Fruit fly (Drosophila melanogaster) whole organism: ENCODE results near the gene CG14657.
A peak's percentile ranks its signal among the peaks of the same experiment; 100 is the strongest.

ENCODE experiments used
- CG8478 ChIP-seq: fragments of >200 bp; optimal IDR thresholded peaks from 2 replicates; lab custom pipeline; 2018; ENCODE audit warnings: inconsistent platforms
- Dll ChIP-seq: fragments of >200 bp; optimal IDR thresholded peaks from 2 replicates; lab custom pipeline; 2017
- EcR ChIP-seq, 2 experiments: fragments of >200 bp; optimal IDR thresholded peaks; 2 replicates each; lab custom pipeline; 2017; ENCODE audit warnings: missing biosample characterization in 2 of 2, missing genetic modification characterization in 2 of 2, missing genetic modification reagents in 2 of 2
- pan ChIP-seq: fragments of >200 bp; optimal IDR thresholded peaks from 2 replicates; lab custom pipeline; 2017
- psq ChIP-seq: fragments of >200 bp; optimal IDR thresholded peaks from 2 replicates; lab custom pipeline; 2017
- usp ChIP-seq: fragments of >200 bp; optimal IDR thresholded peaks from 2 replicates; lab custom pipeline; 2017; ENCODE audit warnings: missing biosample characterization, missing genetic modification characterization, mixed read lengths

The CG14657 gene

DNA sequence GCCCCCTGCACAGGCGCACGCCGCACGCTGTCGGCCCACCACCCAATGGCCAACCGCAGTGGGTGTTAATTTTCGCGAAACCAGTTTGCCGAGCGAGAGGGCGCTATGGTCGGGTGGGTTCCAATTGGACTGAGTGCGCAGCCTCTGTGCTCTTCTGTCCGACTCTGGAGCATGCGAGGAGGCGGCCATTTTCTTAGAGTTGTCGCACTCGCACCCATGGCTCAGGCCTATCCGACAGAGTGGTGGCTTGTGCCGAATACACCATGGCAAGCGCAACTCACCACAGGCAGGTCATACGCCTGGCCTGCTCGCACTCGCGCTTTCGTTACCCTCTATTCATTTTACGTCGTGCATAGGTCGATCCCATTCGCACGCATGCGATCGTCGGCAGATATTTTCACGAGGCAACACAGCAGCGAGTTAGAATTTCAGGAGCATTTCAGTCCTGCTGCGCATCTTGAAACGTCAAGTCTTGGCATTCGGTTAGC, 31.2 kb upstream of the CG14657 start, which contains the start of gene opa:
Gene opa (plus strand): TSS at position 441 of the 488 bp plus-strand sequence.
- TF ChIP-seq Dll (lab: Kevin White, UChicago), result peak; percentile 65
- no peak for TF ChIP-seq usp
- TF ChIP-seq CG8478 (lab: Kevin White, UChicago), result peak; percentile 99

DNA sequence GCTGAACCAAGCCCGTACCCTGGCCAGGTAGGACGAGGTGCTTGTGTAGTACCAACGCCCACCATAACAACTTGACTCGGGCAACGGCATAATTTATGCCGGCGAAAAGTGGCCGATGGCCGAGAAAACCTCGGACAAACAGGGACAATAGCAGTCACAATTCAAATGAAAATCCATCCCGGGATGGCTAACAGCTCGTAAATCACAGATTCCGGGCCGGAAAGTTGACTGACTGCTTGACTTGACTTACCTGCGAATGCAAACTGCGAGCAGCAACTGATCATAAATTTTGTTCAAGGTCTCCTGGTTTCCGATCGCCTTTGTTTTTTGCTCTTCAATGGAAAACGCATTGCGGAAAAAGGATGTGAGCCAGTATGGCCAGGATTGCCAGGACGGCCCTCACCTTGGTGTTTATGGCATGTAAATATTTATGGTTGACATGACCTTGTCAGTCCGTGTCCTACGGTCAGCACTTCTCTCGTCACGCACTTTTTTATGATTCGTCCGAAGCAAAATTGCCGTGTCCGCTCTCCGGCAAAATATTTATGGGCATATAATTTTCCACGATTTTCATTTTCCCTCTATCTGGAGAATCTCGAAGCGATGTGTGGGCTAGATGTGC, 27.9 kb upstream of the CG14657 start:
- TF ChIP-seq EcR (GFP tag; optimal IDR thresholded peaks at IDR 0.05; lab: Kevin White, UChicago) (no peak), Dll (lab: Kevin White, UChicago) (no peak), usp (no peak), CG8478 (lab: Kevin White, UChicago) (no peak)

DNA sequence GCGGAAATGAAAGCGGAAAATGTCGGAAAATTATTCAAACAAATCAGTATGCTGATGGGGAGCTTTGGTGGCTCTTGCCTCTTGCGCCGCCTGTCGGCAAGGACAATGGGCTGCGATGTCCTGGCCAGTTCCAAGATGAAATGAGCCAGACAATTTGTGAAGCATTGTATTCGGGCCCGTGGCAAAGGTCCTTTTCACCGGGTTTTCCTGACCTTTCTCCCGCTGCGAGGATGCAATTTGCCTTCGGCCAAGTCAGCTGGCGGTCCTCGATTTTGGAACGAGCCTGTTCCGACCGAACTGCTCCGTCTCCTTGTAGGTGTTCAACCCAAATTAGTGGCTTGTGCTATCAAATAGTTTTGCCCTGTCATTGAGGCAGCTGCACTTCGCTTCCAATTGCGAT, 26.2 kb upstream of the CG14657 start:
- no peak for TF ChIP-seq CG8478 (lab: Kevin White, UChicago)
- TF ChIP-seq psq (lab: Kevin White, UChicago), result no peak
- no peak for TF ChIP-seq pan (lab: Kevin White, UChicago)

DNA sequence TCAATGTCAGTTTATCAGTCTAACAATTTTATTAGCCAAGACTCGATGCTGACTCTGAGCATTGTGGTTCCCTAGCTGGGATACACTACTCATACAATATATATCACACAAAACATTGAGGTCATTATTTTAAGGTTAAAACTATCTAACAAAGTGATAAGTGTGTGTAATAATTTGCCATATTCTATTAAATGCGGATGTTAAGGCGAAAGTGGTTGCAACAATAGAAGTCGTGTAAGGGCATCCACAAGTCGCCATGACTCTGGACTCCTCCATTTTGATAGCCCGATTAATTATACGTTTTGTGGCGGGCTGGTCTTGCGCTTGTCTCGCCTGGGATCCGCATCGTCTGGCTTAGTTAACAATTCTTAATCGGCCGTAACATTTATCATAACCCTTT, 25.6 kb upstream of the CG14657 start:
- TF ChIP-seq psq (lab: Kevin White, UChicago), result no peak
- TF ChIP-seq CG8478 (lab: Kevin White, UChicago), result no peak
- no peak for TF ChIP-seq pan (lab: Kevin White, UChicago)
- no peak for TF ChIP-seq Dll (lab: Kevin White, UChicago)
- TF ChIP-seq usp, result no peak
- no peak for TF ChIP-seq EcR (GFP tag; optimal IDR thresholded peaks at IDR 0.05; lab: Kevin White, UChicago)

DNA sequence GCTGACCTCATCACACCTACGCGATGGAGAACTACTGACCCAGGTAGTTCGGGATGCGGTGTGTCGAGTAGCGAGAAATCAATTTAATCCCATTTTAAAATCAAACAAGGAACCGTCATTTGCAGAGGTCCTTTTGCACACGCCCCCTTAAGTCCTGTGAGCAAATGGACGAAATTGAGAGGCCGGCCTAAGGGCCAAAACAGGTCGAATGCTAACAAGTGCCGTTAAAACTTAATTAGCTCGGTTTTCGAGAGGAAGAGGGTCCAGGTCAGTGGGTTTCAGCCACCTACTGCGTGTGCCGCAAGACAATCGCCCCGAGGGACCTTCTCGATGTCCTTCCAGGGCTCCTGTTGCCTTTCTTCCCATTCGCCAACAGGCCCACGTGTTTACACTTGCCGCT, 25.0 kb upstream of the CG14657 start:
- TF ChIP-seq psq (lab: Kevin White, UChicago) (no peak), EcR (GFP tag; optimal IDR thresholded peaks at IDR 0.05; lab: Kevin White, UChicago) (no peak), CG8478 (lab: Kevin White, UChicago) (no peak), usp (no peak), pan (lab: Kevin White, UChicago) (no peak), Dll (lab: Kevin White, UChicago) (no peak)

DNA sequence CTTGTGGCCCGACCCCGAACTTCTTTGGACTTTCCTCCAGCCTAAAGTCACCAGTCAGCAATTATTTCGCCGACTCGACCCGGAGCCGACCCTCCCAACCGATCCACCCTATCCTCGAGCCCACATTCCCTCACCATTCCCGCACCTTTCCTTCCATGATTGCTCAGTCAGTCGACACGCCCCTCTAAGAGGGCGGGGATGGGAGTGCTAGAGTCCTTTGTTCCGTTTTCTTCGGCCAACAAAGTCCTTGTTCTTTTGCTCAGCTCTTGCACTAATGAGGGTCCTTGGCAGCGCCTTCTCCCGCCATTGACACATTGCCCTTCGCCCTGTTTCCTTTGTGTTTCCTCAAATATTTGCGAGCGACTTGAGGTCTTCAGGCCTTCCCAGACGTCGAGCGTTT, 24.1 kb upstream of the CG14657 start:
- no peak for TF ChIP-seq pan (lab: Kevin White, UChicago)
- TF ChIP-seq usp, result no peak
- TF ChIP-seq CG8478 (lab: Kevin White, UChicago), result no peak
- TF ChIP-seq Dll (lab: Kevin White, UChicago), result no peak
- no peak for TF ChIP-seq psq (lab: Kevin White, UChicago)
- TF ChIP-seq EcR (GFP tag; optimal IDR thresholded peaks at IDR 0.05; lab: Kevin White, UChicago), result no peak

DNA sequence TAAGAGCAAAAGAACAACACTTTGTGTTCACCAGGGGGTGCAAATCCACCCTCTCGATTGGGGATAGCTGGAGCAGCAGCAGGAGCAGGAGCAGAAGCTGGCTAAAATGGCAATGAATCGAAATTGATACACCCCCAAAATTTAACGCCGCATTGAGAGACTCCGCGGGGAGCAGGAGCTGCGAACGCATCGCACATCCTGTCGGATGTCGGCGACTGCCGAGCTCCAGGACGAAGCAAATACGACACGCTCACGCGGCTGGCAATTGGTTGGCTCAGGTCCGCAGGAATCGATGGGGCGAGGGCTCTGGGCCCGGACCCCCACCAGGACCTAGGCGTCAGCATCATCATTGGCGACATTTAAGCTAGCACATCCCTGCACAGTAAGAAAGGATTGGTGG, 21.7 kb upstream of the CG14657 start:
- TF ChIP-seq psq (lab: Kevin White, UChicago) (no peak), Dll (lab: Kevin White, UChicago) (peak; percentile 5), usp (no peak)

DNA sequence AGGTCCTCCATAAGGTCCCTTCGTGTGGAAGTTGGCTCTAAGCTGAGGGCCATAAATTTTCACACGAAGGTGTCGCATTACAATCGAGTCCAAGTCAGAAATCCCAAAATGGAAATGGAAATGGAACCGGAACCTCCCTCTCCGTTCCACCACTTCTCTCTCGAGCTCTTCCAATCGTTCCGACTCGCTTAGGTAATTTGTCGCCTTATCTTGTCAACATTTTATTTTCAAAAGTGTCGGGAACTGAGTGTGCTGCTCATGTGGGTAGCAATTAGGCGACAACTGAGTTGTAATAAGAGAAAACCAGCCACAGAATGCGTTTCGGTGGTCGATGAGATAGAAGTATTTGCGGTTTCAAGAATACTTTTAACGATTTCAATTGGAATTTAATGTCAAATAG, 19.5 kb upstream of the CG14657 start:
- no peak for TF ChIP-seq EcR (GFP tag; optimal IDR thresholded peaks at IDR 0.05; lab: Kevin White, UChicago)
- no peak for TF ChIP-seq CG8478 (lab: Kevin White, UChicago)
- no peak for TF ChIP-seq usp
- TF ChIP-seq psq (lab: Kevin White, UChicago), result no peak
- TF ChIP-seq Dll (lab: Kevin White, UChicago), result no peak
- TF ChIP-seq pan (lab: Kevin White, UChicago), result no peak

DNA sequence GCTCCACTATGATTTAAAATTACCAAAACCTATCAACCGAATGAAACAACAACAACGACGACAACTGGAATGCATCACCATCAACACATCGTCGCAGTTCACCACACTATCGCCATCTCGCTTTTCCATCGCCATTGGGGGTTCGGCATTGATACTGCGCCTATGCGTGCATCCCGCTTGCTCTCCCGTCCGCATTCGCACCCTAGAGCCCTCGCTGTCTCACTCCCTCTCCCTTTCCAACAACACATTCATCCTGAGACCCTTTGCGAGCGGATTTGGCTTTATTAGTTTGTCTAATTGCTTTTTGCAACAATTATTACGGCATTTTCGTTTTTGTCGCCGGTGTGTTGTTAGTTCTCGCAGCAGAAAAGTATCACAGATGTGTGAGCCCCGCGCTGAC, 14.1 kb upstream of the CG14657 start:
- TF ChIP-seq pan (lab: Kevin White, UChicago) (no peak), usp (no peak), Dll (lab: Kevin White, UChicago) (no peak), CG8478 (lab: Kevin White, UChicago) (peak; percentile 88)

DNA sequence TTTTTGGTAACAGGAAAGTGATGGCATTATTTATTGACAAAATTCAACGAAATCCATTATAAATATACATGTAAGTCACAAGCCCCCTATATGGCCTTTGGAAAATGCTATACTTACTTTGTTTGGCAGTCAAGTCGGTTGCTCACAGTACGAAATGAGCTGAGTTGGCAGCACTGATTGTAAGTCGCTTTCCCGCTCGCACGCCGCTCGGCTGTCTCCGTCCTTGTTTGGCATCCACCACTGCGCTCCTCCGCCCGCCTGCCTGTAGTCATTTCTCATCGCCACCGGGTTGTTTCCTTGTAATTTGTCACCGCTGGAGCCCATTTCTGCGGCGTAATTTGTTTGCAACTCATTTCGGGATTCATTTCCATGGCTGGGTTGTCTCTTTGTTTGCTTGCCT, 12.4 kb upstream of the CG14657 start:
- no peak for TF ChIP-seq pan (lab: Kevin White, UChicago)
- no peak for TF ChIP-seq usp
- TF ChIP-seq EcR (GFP tag; optimal IDR thresholded peaks at IDR 0.05; lab: Kevin White, UChicago), result no peak
- no peak for TF ChIP-seq Dll (lab: Kevin White, UChicago)
- no peak for TF ChIP-seq psq (lab: Kevin White, UChicago)

DNA sequence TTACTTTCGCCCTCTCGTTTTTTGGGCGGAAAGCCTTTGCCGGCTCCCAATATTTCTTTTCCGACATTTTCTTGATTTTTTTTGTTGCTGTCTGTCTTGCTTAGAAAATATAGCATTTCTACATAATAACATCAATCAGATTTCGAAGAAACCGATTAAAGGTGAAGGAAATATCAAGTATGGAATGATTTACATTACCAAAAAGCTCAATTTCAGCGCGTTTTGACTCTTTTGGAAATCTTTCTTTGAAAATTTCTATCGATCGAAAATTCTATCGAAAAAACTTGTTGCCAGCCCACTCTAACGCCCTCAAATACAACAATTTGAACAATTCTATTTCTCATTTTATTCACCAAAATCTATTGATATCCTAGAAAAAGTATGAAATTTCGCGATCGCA, 10.0 kb upstream of the CG14657 start, which contains the start of gene CG14659:
Gene CG14659 (minus strand): TSS at position 101 of the 400 bp plus-strand sequence.
- TF ChIP-seq pan (lab: Kevin White, UChicago) (no peak), CG8478 (lab: Kevin White, UChicago) (no peak), EcR (GFP tag; optimal IDR thresholded peaks at IDR 0.05; lab: Kevin White, UChicago) (no peak)

DNA sequence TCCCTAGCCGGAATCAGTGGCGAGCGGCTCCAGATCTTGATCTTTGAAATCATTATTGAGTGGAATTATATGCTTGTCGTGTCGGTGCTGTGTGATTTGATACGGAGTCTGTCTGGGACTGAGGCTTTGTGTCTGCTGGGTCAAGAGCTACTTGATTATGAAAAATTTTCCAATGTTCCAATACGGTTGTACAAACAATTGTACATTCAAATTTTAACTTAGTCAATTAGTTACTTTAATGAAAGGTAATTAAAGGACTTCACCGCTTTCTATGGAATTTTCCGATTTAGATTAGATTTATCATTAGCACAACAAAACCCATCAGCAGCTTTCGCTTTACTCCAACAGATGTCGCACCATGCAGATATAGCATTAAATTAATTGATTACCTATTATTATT, 9.2 kb upstream of the CG14657 start, which contains the start of gene CG14658:
Gene CG14658 (minus strand): TSS at position 101 of the 400 bp plus-strand sequence.
- TF ChIP-seq psq (lab: Kevin White, UChicago) (no peak), Dll (lab: Kevin White, UChicago) (no peak), CG8478 (lab: Kevin White, UChicago) (no peak), EcR (GFP tag; optimal IDR thresholded peaks at IDR 0.05; lab: Kevin White, UChicago) (no peak), usp (no peak), pan (lab: Kevin White, UChicago) (no peak)

DNA sequence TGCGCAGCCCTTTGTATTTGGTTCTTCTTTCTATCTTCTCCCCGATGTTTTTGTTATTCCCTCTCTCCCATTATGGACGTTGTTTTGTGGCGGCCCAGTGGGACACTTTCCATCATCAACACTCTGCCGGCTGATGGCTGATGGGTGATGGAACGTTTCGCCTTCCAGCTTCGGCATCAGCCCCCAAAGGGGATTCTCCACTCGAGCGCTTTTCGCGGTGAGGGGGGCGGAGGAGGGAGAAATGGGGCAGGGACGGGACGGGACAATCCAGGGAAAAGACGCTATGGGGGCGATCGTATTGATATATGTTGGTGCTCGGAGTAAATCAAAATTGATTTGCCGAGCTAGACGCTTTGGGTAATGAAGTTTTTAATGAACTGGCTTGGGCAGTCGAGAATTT, 4.0 kb upstream of the CG14657 start:
- TF ChIP-seq Dll (lab: Kevin White, UChicago), result no peak
- TF ChIP-seq usp, result no peak
- TF ChIP-seq pan (lab: Kevin White, UChicago), result no peak
- no peak for TF ChIP-seq psq (lab: Kevin White, UChicago)
- TF ChIP-seq CG8478 (lab: Kevin White, UChicago), result no peak
- TF ChIP-seq EcR (GFP tag; optimal IDR thresholded peaks at IDR 0.05; lab: Kevin White, UChicago), result no peak
